Worm (Caenorhabditis elegans): ENCODE results near the gene C33H5.16.
A peak's percentile ranks its signal among the peaks of the same experiment; 100 is the strongest.

DNA sequence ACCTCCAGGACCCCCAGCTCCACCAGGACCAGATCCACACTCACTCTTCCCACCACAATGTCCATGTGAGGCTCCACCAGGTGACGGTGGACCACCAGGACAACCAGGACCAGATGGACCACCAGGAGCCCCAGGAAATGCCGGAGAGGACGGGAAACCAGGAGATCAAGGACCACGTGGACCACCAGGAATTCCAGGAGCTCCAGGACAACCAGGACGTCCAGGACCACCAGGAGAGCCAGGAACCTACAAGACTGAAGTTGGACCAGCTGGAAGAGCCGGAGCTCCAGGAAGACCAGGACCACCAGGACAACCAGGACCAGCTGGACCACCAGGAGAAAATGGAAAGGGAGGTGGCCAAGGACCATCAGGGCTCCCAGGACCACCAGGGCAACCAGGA lies 49.0 kb downstream of the C33H5.16 start:
- no peak for TF ChIP-seq pha-4 (GFP tag; IDR thresholded peaks at IDR 0.05)
- TF ChIP-seq pha-4 (tag; optimal IDR thresholded peaks at IDR 0.05), result no peak
- no peak for TF ChIP-seq ama-1 (optimal IDR thresholded peaks at IDR 0.05)
- TF ChIP-seq hlh-30 (tag; optimal IDR thresholded peaks at IDR 0.05; ENCODE audit: insufficient read depth), result no peak
- TF ChIP-seq nhr-76 (tag; optimal IDR thresholded peaks at IDR 0.05), result no peak
- TF ChIP-seq daf-16 (GFP tag; optimal IDR thresholded peaks at IDR 0.05), result no peak
- no peak for TF ChIP-seq daf-16 (tag; optimal IDR thresholded peaks at IDR 0.05)
- no peak for TF ChIP-seq F49E8.2 (tag; optimal IDR thresholded peaks at IDR 0.05; ENCODE audit: borderline replicate concordance)
- peak; percentile 28 for TF ChIP-seq spr-3 (GFP tag; optimal IDR thresholded peaks at IDR 0.05)
- no peak for TF ChIP-seq daf-12 (tag; optimal IDR thresholded peaks at IDR 0.05)
- TF ChIP-seq nhr-11 (tag; optimal IDR thresholded peaks at IDR 0.05), result no peak
- TF ChIP-seq mdl-1 (tag; optimal IDR thresholded peaks at IDR 0.05), result no peak
- TF ChIP-seq lin-13 (GFP tag; optimal IDR thresholded peaks at IDR 0.05), result no peak
- TF ChIP-seq unc-62 (GFP tag; optimal IDR thresholded peaks at IDR 0.05 in 1 of 2), result no peak
- no peak for TF ChIP-seq unc-62 (tag; optimal IDR thresholded peaks at IDR 0.05)
- no peak for TF ChIP-seq nhr-77 (tag; optimal IDR thresholded peaks at IDR 0.05)
- no peak for TF ChIP-seq zfp-2 (tag; optimal IDR thresholded peaks at IDR 0.05)
